Fruit fly (Drosophila melanogaster) whole organism, embryonic: ENCODE measurements around the gene CG8564.

Experiments
- Adf1 ChIP-seq: fragments of 200-800 bp; sonication (Bioruptor generic); IDR thresholded peaks from 2 replicates; pipeline ENCODE4 v1.3.6; 2022; ENCODE audit warnings: missing biosample characterization, missing genetic modification characterization
- Awh ChIP-seq: fragments of 200-800 bp; sonication (Bioruptor generic); IDR thresholded peaks from 2 replicates; pipeline ENCODE4, ENCODE4 v1.3.6; 2022; ENCODE audit warnings: missing biosample characterization, missing genetic modification characterization
- CG10147 ChIP-seq: fragments of 200-800 bp; sonication (Bioruptor generic); optimal IDR thresholded peaks from 2 replicates; lab custom pipeline; 2019; ENCODE audit warnings: missing biosample characterization, mild to moderate bottlenecking, missing genetic modification characterization, moderate library complexity
- CG12391 ChIP-seq: fragments of 200-800 bp; sonication (Bioruptor generic); optimal IDR thresholded peaks from 3 replicates; lab custom pipeline; 2018; ENCODE audit warnings: missing biosample characterization, mild to moderate bottlenecking, missing genetic modification characterization, moderate library complexity
- CG12769 ChIP-seq: fragments of 200-800 bp; sonication (Bioruptor generic); optimal IDR thresholded peaks from 2 replicates; lab custom pipeline; 2019; ENCODE audit warnings: missing biosample characterization, mild to moderate bottlenecking, missing genetic modification characterization, moderate library complexity
- CG15696 ChIP-seq: fragments of 200-800 bp; sonication (Bioruptor generic); optimal IDR thresholded peaks from 2 replicates; lab custom pipeline; 2019; ENCODE audit warnings: missing biosample characterization, mild to moderate bottlenecking, missing genetic modification characterization, moderate library complexity
- CG17568 ChIP-seq: fragments of 200-800 bp; sonication (Bioruptor generic); optimal IDR thresholded peaks from 2 replicates; lab custom pipeline; 2018; ENCODE audit warnings: missing biosample characterization, mild to moderate bottlenecking, missing genetic modification characterization, moderate library complexity
- CG17829 ChIP-seq: fragments of 200-800 bp; optimal IDR thresholded peaks from 2 replicates; lab custom pipeline; 2019; ENCODE audit warnings: missing biosample characterization, mild to moderate bottlenecking, missing genetic modification characterization, moderate library complexity
- CG2116 ChIP-seq: fragments of 200-800 bp; sonication (Bioruptor generic); optimal IDR thresholded peaks from 3 replicates; lab custom pipeline; 2018; ENCODE audit warnings: missing biosample characterization, mild to moderate bottlenecking, missing genetic modification characterization
- CG30403 ChIP-seq: fragments of 200-800 bp; sonication (Bioruptor generic); optimal IDR thresholded peaks from 3 replicates; lab custom pipeline; 2016; ENCODE audit warnings: missing biosample characterization, missing genetic modification characterization
- CG3065 ChIP-seq: fragments of 200-800 bp; sonication (Bioruptor generic); optimal IDR thresholded peaks from 2 replicates; lab custom pipeline; 2016; ENCODE audit warnings: missing biosample characterization, missing genetic modification characterization
- CG31365 ChIP-seq: fragments of 200-800 bp; sonication (Bioruptor generic); optimal IDR thresholded peaks from 2 replicates; lab custom pipeline; 2018; ENCODE audit warnings: missing biosample characterization, mild to moderate bottlenecking, missing genetic modification characterization
- CG4730 ChIP-seq: fragments of 200-800 bp; sonication (Bioruptor generic); IDR thresholded peaks from 2 replicates; pipeline ENCODE4 v1.3.6; 2022; ENCODE audit warnings: missing biosample characterization, missing genetic modification characterization
- CG7372 ChIP-seq: fragments of 200-800 bp; sonication (Bioruptor generic); IDR thresholded peaks from 2 replicates; pipeline ENCODE4 v1.3.6; 2022; ENCODE audit warnings: missing biosample characterization, missing genetic modification characterization
- CG7786 ChIP-seq: fragments of 200-800 bp; sonication (Bioruptor generic); optimal IDR thresholded peaks from 2 replicates; lab custom pipeline; 2016; ENCODE audit warnings: missing biosample characterization, missing genetic modification characterization
- CG8765 ChIP-seq: fragments of 200-800 bp; sonication (Bioruptor generic); IDR thresholded peaks from 2 replicates; pipeline ENCODE4 v1.3.6; 2022; ENCODE audit warnings: missing biosample characterization, missing genetic modification characterization
- CG9609 ChIP-seq: fragments of 200-800 bp; sonication (Bioruptor generic); optimal IDR thresholded peaks from 3 replicates; lab custom pipeline; 2016; ENCODE audit warnings: missing biosample characterization, missing genetic modification characterization
- CTCF ChIP-seq: fragments of 200-800 bp; sonication (Bioruptor generic); optimal IDR thresholded peaks from 2 replicates; lab custom pipeline; 2017; ENCODE audit warnings: missing biosample characterization, mild to moderate bottlenecking, missing genetic modification characterization, moderate library complexity
- CrebB ChIP-seq: fragments of 200-800 bp; sonication (Bioruptor generic); optimal IDR thresholded peaks from 3 replicates; lab custom pipeline; 2018; ENCODE audit warnings: missing biosample characterization, mild to moderate bottlenecking, missing genetic modification characterization
- Dp ChIP-seq: fragments of 200-800 bp; sonication (Bioruptor generic); optimal IDR thresholded peaks from 2 replicates; lab custom pipeline; 2018; ENCODE audit warnings: missing biosample characterization, mild to moderate bottlenecking, missing genetic modification characterization, moderate library complexity
- Eip74EF ChIP-seq, 2 experiments: fragments of 200-800 bp in 1 of 2; fragments of >200 bp in 1 of 2; sonication (Bioruptor generic) in 1 of 2; optimal IDR thresholded peaks; 2 replicates each; lab custom pipeline; 2017 to 2019; ENCODE audit warnings: missing biosample characterization in 2 of 2, missing genetic modification characterization in 2 of 2, mild to moderate bottlenecking in 1 of 2, moderate library complexity in 1 of 2
- Fer3 ChIP-seq: fragments of 200-800 bp; sonication (Bioruptor generic); optimal IDR thresholded peaks from 2 replicates; lab custom pipeline; 2018; ENCODE audit warnings: missing biosample characterization, mild to moderate bottlenecking, missing genetic modification characterization, moderate library complexity
- HLH3B ChIP-seq: fragments of 200-800 bp; sonication (Bioruptor generic); IDR thresholded peaks from 2 replicates; pipeline ENCODE4 v1.3.6; 2022; ENCODE audit warnings: missing biosample characterization, missing genetic modification characterization
- HmgD ChIP-seq: fragments of 200-800 bp; sonication (Bioruptor generic); optimal IDR thresholded peaks from 3 replicates; lab custom pipeline; 2016; ENCODE audit warnings: missing biosample characterization, missing genetic modification characterization
- HmgZ ChIP-seq: fragments of 200-800 bp; sonication (Bioruptor generic); optimal IDR thresholded peaks from 2 replicates; lab custom pipeline; 2018; ENCODE audit warnings: missing biosample characterization, mild to moderate bottlenecking, missing genetic modification characterization
- Hr51 ChIP-seq, 2 experiments: fragments of 200-800 bp; sonication (Bioruptor generic); optimal IDR thresholded peaks; 2 replicates in 1 of 2; 3 replicates in 1 of 2; lab custom pipeline; 2016 to 2018; ENCODE audit warnings: missing biosample characterization in 2 of 2, missing genetic modification characterization in 2 of 2, mild to moderate bottlenecking in 1 of 2, moderate library complexity in 1 of 2
- Med ChIP-seq: fragments of 200-800 bp; sonication (Bioruptor generic); peaks from one replicate; lab custom pipeline; 2016; ENCODE audit warnings: missing biosample characterization, missing genetic modification characterization, mild to moderate bottlenecking, inconsistent platforms, moderate library complexity
- Poxn ChIP-seq: fragments of 200-800 bp; sonication (Bioruptor generic); IDR thresholded peaks from 2 replicates; pipeline ENCODE4 v1.3.6; 2022; ENCODE audit warnings: missing biosample characterization, missing genetic modification characterization
- Six4 ChIP-seq: fragments of 200-800 bp; sonication (Bioruptor generic); optimal IDR thresholded peaks from 2 replicates; lab custom pipeline; 2016; ENCODE audit warnings: missing biosample characterization, missing genetic modification characterization
- Sry-δ ChIP-seq: fragments of 200-800 bp; sonication (Bioruptor generic); optimal IDR thresholded peaks from 2 replicates; lab custom pipeline; 2016; ENCODE audit warnings: missing biosample characterization, missing genetic modification characterization
- Xrp1 ChIP-seq: fragments of 200-800 bp; sonication (Bioruptor generic); IDR thresholded peaks from 2 replicates; pipeline ENCODE4 v1.3.6; 2022; ENCODE audit warnings: missing biosample characterization, missing genetic modification characterization
- YL-1 ChIP-seq: fragments of 200-800 bp; sonication (Bioruptor generic); optimal IDR thresholded peaks from 3 replicates; lab custom pipeline; 2017; ENCODE audit warnings: missing biosample characterization, mild to moderate bottlenecking, missing genetic modification characterization
- bbx ChIP-seq: fragments of 200-800 bp; sonication (Bioruptor generic); IDR thresholded peaks from 2 replicates; pipeline ENCODE4 v1.3.6; 2022; ENCODE audit warnings: missing biosample characterization, missing genetic modification characterization; ENCODE audit not compliant: partially characterized antibody
- bigmax ChIP-seq: fragments of 200-800 bp; sonication (Bioruptor generic); optimal IDR thresholded peaks from 2 replicates; lab custom pipeline; 2018; ENCODE audit warnings: missing biosample characterization, mild to moderate bottlenecking, missing genetic modification characterization
- bowl ChIP-seq: fragments of 200-800 bp; sonication (Bioruptor generic); IDR thresholded peaks from 2 replicates; pipeline ENCODE4 v1.3.6; 2022; ENCODE audit warnings: missing biosample characterization, missing genetic modification characterization
- ci ChIP-seq: fragments of 200-800 bp; sonication (Bioruptor generic); IDR thresholded peaks from 3 replicates; pipeline ENCODE4 v1.3.6; 2022; ENCODE audit warnings: missing biosample characterization, missing genetic modification characterization
- danr ChIP-seq: fragments of 200-800 bp; sonication (Bioruptor generic); IDR thresholded peaks from 2 replicates; pipeline ENCODE4 v1.3.6; 2022; ENCODE audit warnings: missing biosample characterization, missing genetic modification characterization
- dimm ChIP-seq: fragments of 200-800 bp; sonication (Bioruptor generic); IDR thresholded peaks from 2 replicates; pipeline ENCODE4 v1.3.6; 2022; ENCODE audit warnings: missing biosample characterization, missing genetic modification characterization
- gcm2 ChIP-seq: fragments of 200-800 bp; sonication (Bioruptor generic); optimal IDR thresholded peaks from 2 replicates; lab custom pipeline; 2016; ENCODE audit warnings: missing biosample characterization, missing genetic modification characterization
- gsb-n ChIP-seq: fragments of 200-800 bp; sonication (Bioruptor generic); optimal IDR thresholded peaks from 3 replicates; lab custom pipeline; 2018; ENCODE audit warnings: missing biosample characterization, mild to moderate bottlenecking, missing genetic modification characterization
- lab ChIP-seq: fragments of 200-800 bp; sonication (Bioruptor generic); optimal IDR thresholded peaks from 3 replicates; lab custom pipeline; 2017; ENCODE audit warnings: missing biosample characterization, missing genetic modification characterization, mild to moderate bottlenecking, moderate library complexity, missing genetic modification reagents
- nmo ChIP-seq: fragments of 200-800 bp; sonication (Bioruptor generic); optimal IDR thresholded peaks from 2 replicates; lab custom pipeline; 2018; ENCODE audit warnings: missing biosample characterization, mild to moderate bottlenecking, missing genetic modification characterization, moderate library complexity
- pum ChIP-seq: fragments of 200-800 bp; sonication (Bioruptor generic); optimal IDR thresholded peaks from 2 replicates; lab custom pipeline; 2016; ENCODE audit warnings: missing biosample characterization, missing genetic modification characterization
- salm ChIP-seq: fragments of 200-800 bp; sonication (Bioruptor generic); optimal IDR thresholded peaks from 2 replicates; lab custom pipeline; 2018; ENCODE audit warnings: missing biosample characterization, mild to moderate bottlenecking, missing genetic modification characterization
- slbo ChIP-seq: fragments of 200-800 bp; sonication (Bioruptor generic); IDR thresholded peaks from 2 replicates; pipeline ENCODE4 v1.3.6; 2022; ENCODE audit warnings: missing biosample characterization, missing genetic modification characterization
- stc ChIP-seq: fragments of 200-800 bp; sonication (Bioruptor generic); IDR thresholded peaks from 2 replicates; pipeline ENCODE4 v1.3.6; 2022; ENCODE audit warnings: missing biosample characterization, missing genetic modification characterization
- tin ChIP-seq: fragments of 200-800 bp; sonication (Bioruptor generic); optimal IDR thresholded peaks from 3 replicates; lab custom pipeline; 2016; ENCODE audit warnings: missing biosample characterization, missing genetic modification characterization
- vfl ChIP-seq: fragments of 200-800 bp; sonication (Bioruptor generic); optimal IDR thresholded peaks from 2 replicates; lab custom pipeline; 2016; ENCODE audit warnings: missing biosample characterization, missing genetic modification characterization
- wek ChIP-seq: fragments of 200-800 bp; sonication (Bioruptor generic); optimal IDR thresholded peaks from 3 replicates; lab custom pipeline; 2018; ENCODE audit warnings: missing biosample characterization, mild to moderate bottlenecking, missing genetic modification characterization, moderate library complexity
- z ChIP-seq: fragments of 200-800 bp; sonication (Bioruptor generic); IDR thresholded peaks from 3 replicates; pipeline ENCODE4 v1.3.6; 2022; ENCODE audit warnings: missing biosample characterization, missing genetic modification characterization
- zf30C ChIP-seq: fragments of 200-800 bp; sonication (Bioruptor generic); optimal IDR thresholded peaks from 3 replicates; lab custom pipeline; 2018; ENCODE audit warnings: missing biosample characterization, mild to moderate bottlenecking, missing genetic modification characterization
- zfh1 ChIP-seq: fragments of 200-800 bp; sonication (Bioruptor generic); IDR thresholded peaks from 3 replicates; pipeline ENCODE4 v1.3.6; 2022; ENCODE audit warnings: missing biosample characterization, missing genetic modification characterization

CG8564 gene

dm6 chr3L:7339216-7339742, 48.4 kb downstream of the CG8564 start, which contains the start of the genes lark and eco (continued):
- TF ChIP-seq CG7786 (GFP tag; lab: Kevin White, UChicago) (no peak), tin (no peak), CG17568 (no peak), bowl (GFP tag; lab: Robert Waterston, UW) (no peak), CG31365 (tag; lab: Kevin White, UChicago) (no peak), wek (GFP tag; lab: Kevin White, UChicago) (peak; percentile 4), Sry-δ (GFP tag; lab: Kevin White, UChicago) (peak; percentile 14), nmo (GFP tag; lab: Kevin White, UChicago) (peak; percentile 33), CG15696 (tag; lab: Kevin White, UChicago) (no peak), Med (peak; percentile 67), CG17829 (tag; lab: Kevin White, UChicago) (peak; percentile 17), salm (tag; lab: Kevin White, UChicago) (no peak), slbo (GFP tag; lab: Robert Waterston, UW) (no peak), HmgD (GFP tag; lab: Kevin White, UChicago) (peak; percentile 3), Dp (GFP tag; lab: Kevin White, UChicago) (peak; percentile 36), CG9609 (GFP tag; lab: Kevin White, UChicago) (no peak), zf30C (GFP tag; lab: Kevin White, UChicago) (no peak), Poxn (GFP tag; lab: Robert Waterston, UW) (no peak), Adf1 (no peak; the same call in 1 of the 2 replicates), Awh (GFP tag; lab: Robert Waterston, UW) (no peak), CG4730 (GFP tag; lab: Robert Waterston, UW) (no peak), zfh1 (GFP tag; lab: Robert Waterston, UW) (no peak), CG10147 (GFP tag; lab: Kevin White, UChicago) (no peak), bbx (peak; percentile 19; the same call in 1 of the 2 replicates), pum (no peak), Six4 (no peak), lab (GFP tag; lab: Kevin White, UChicago) (no peak), CTCF (GFP tag; lab: Kevin White, UChicago) (no peak), gsb-n (tag; lab: Kevin White, UChicago) (no peak), HmgZ (no peak), CG8765 (GFP tag; lab: Robert Waterston, UW) (no peak), vfl (GFP tag; lab: Kevin White, UChicago) (no peak), Hr51 (GFP tag; optimal IDR thresholded peaks at IDR 0.05; lab: Kevin White, UChicago) (no peak), CG7372 (no peak), CG12391 (peak; percentile 20), bigmax (GFP tag; lab: Kevin White, UChicago) (no peak), CG12769 (tag; lab: Kevin White, UChicago) (no peak), Eip74EF (GFP tag; optimal IDR thresholded peaks at IDR 0.05; lab: Kevin White, UChicago) (no peak), ci (GFP tag; lab: Robert Waterston, UW) (no peak; the same call in 2 of the 3 replicates), stc (no peak), danr (GFP tag; lab: Robert Waterston, UW) (no peak), gcm2 (GFP tag; lab: Kevin White, UChicago) (no peak), CG30403 (no peak), dimm (GFP tag; lab: Robert Waterston, UW) (no peak), YL-1 (GFP tag; lab: Kevin White, UChicago) (peak; percentile 96), CG2116 (GFP tag; lab: Kevin White, UChicago) (peak; percentile 44), CrebB (tag; lab: Kevin White, UChicago) (no peak), HLH3B (GFP tag; lab: Robert Waterston, UW) (no peak), Fer3 (no peak), CG3065 (GFP tag; lab: Kevin White, UChicago) (no peak), Xrp1 (GFP tag; lab: Robert Waterston, UW) (no peak), z (GFP tag; lab: Robert Waterston, UW) (no peak)
